Fruit fly (Drosophila melanogaster) whole organism, embryonic: Measurements from ENCODE around the gene CG9302.
A peak's percentile ranks its signal among the peaks of the same experiment; 100 is the strongest.

ENCODE experiments used
- Ada2b ChIP-seq: fragments of 200-800 bp; sonication (Bioruptor generic); IDR thresholded peaks from 2 replicates; pipeline ENCODE4 v1.3.6; 2022; ENCODE audit warnings: missing biosample characterization, missing genetic modification characterization
- Adf1 ChIP-seq: fragments of 200-800 bp; sonication (Bioruptor generic); IDR thresholded peaks from 2 replicates; pipeline ENCODE4 v1.3.6; 2022; ENCODE audit warnings: missing biosample characterization, missing genetic modification characterization
- Blimp-1 ChIP-seq: fragments of 200-800 bp; sonication (Bioruptor generic); optimal IDR thresholded peaks from 3 replicates; lab custom pipeline; 2018; ENCODE audit warnings: missing biosample characterization, missing genetic modification characterization, mild to moderate bottlenecking, moderate library complexity, missing genetic modification reagents
- CG13296 ChIP-seq: fragments of 200-800 bp; sonication (Bioruptor generic); optimal IDR thresholded peaks from 3 replicates; lab custom pipeline; 2018; ENCODE audit warnings: missing biosample characterization, mild to moderate bottlenecking, missing genetic modification characterization
- CG14860 ChIP-seq: fragments of 200-800 bp; sonication (Bioruptor generic); IDR thresholded peaks from 3 replicates; pipeline ENCODE4 v1.3.6; 2022; ENCODE audit warnings: missing biosample characterization, missing genetic modification characterization; ENCODE audit not compliant: partially characterized antibody
- CG14965 ChIP-seq: fragments of 200-800 bp; sonication (Bioruptor generic); optimal IDR thresholded peaks from 2 replicates; lab custom pipeline; 2016; ENCODE audit warnings: missing biosample characterization, missing genetic modification characterization, borderline replicate concordance
- CG1529 ChIP-seq: fragments of 200-800 bp; sonication (Bioruptor generic); optimal IDR thresholded peaks from 3 replicates; lab custom pipeline; 2018; ENCODE audit warnings: missing biosample characterization, missing genetic modification characterization
- CG1603 ChIP-seq: fragments of 200-800 bp; sonication (Bioruptor generic); optimal IDR thresholded peaks from 2 replicates; lab custom pipeline; 2019; ENCODE audit warnings: missing biosample characterization, mild to moderate bottlenecking, missing genetic modification characterization, moderate library complexity
- CG16813 ChIP-seq: fragments of 200-800 bp; sonication (Bioruptor generic); IDR thresholded peaks from 3 replicates; pipeline ENCODE4 v1.3.6; 2022; ENCODE audit warnings: missing biosample characterization, missing genetic modification characterization; ENCODE audit not compliant: partially characterized antibody
- CG18011 ChIP-seq: fragments of 200-800 bp; sonication (Bioruptor generic); optimal IDR thresholded peaks from 2 replicates; lab custom pipeline; 2017; ENCODE audit warnings: missing biosample characterization, missing genetic modification characterization, mild to moderate bottlenecking, moderate library complexity, missing genotype
- CG2116 ChIP-seq: fragments of 200-800 bp; sonication (Bioruptor generic); optimal IDR thresholded peaks from 3 replicates; lab custom pipeline; 2018; ENCODE audit warnings: missing biosample characterization, mild to moderate bottlenecking, missing genetic modification characterization
- CG2678 ChIP-seq: fragments of 200-800 bp; sonication (Bioruptor generic); optimal IDR thresholded peaks from 3 replicates; lab custom pipeline; 2019; ENCODE audit warnings: missing biosample characterization, mild to moderate bottlenecking, missing genetic modification characterization, moderate library complexity
- CG32772 ChIP-seq: fragments of 200-800 bp; sonication (Bioruptor generic); IDR thresholded peaks from 2 replicates; pipeline ENCODE4 v1.3.6; 2022; ENCODE audit warnings: missing biosample characterization, missing genetic modification characterization
- CG34376 ChIP-seq: fragments of 200-800 bp; sonication (Bioruptor generic); optimal IDR thresholded peaks from 2 replicates; lab custom pipeline; 2018; ENCODE audit warnings: missing biosample characterization, mild to moderate bottlenecking, missing genetic modification characterization
- CG5180 ChIP-seq: fragments of 200-800 bp; sonication (Bioruptor generic); optimal IDR thresholded peaks from 3 replicates; lab custom pipeline; 2017; ENCODE audit warnings: missing biosample characterization, missing genetic modification characterization, mild to moderate bottlenecking, moderate library complexity, missing genetic modification reagents
- CG7357 ChIP-seq: fragments of 200-800 bp; sonication (Bioruptor generic); IDR thresholded peaks from 3 replicates; pipeline ENCODE4 v1.3.6; 2022; ENCODE audit warnings: missing biosample characterization, missing genetic modification characterization
- CG9817 ChIP-seq: fragments of 200-800 bp; sonication (Bioruptor generic); optimal IDR thresholded peaks from 2 replicates; lab custom pipeline; 2018; ENCODE audit warnings: missing biosample characterization, mild to moderate bottlenecking, missing genetic modification characterization, moderate library complexity
- D19A ChIP-seq: fragments of 200-800 bp; optimal IDR thresholded peaks from 3 replicates; lab custom pipeline; 2019; ENCODE audit warnings: missing biosample characterization, mild to moderate bottlenecking, missing genetic modification characterization, moderate library complexity
- Doc3 ChIP-seq: fragments of 200-800 bp; sonication (Bioruptor generic); IDR thresholded peaks from 3 replicates; pipeline ENCODE4 v1.3.6; 2022; ENCODE audit warnings: missing biosample characterization, missing genetic modification characterization; ENCODE audit not compliant: partially characterized antibody
- Elba2 ChIP-seq: fragments of 200-800 bp; sonication (Bioruptor generic); optimal IDR thresholded peaks from 3 replicates; lab custom pipeline; 2016; ENCODE audit warnings: missing biosample characterization, missing genetic modification characterization
- Mad ChIP-seq: fragments of 200-800 bp; sonication (Bioruptor generic); optimal IDR thresholded peaks from 2 replicates; lab custom pipeline; 2016; ENCODE audit warnings: missing biosample characterization, missing genetic modification characterization
- Nf-YB ChIP-seq: fragments of 200-800 bp; sonication (Bioruptor generic); optimal IDR thresholded peaks from 3 replicates; lab custom pipeline; 2019; ENCODE audit warnings: missing biosample characterization, mild to moderate bottlenecking, missing genetic modification characterization, moderate library complexity
- NfI ChIP-seq: fragments of 200-800 bp; sonication (Bioruptor generic); optimal IDR thresholded peaks from 3 replicates; lab custom pipeline; 2018; ENCODE audit warnings: missing biosample characterization, mild to moderate bottlenecking, missing genetic modification characterization, moderate library complexity
- PHDP ChIP-seq: fragments of 200-800 bp; sonication (Bioruptor generic); optimal IDR thresholded peaks from 3 replicates; lab custom pipeline; 2018; ENCODE audit warnings: missing biosample characterization, mild to moderate bottlenecking, missing genetic modification characterization, moderate library complexity
- Spps ChIP-seq: fragments of 200-800 bp; sonication (Bioruptor generic); optimal IDR thresholded peaks from 2 replicates; lab custom pipeline; 2018; ENCODE audit warnings: missing biosample characterization, mild to moderate bottlenecking, missing genetic modification characterization
- Sry-δ ChIP-seq: fragments of 200-800 bp; sonication (Bioruptor generic); optimal IDR thresholded peaks from 2 replicates; lab custom pipeline; 2016; ENCODE audit warnings: missing biosample characterization, missing genetic modification characterization
- Ssrp ChIP-seq: fragments of 200-800 bp; sonication (Bioruptor generic); optimal IDR thresholded peaks from 2 replicates; lab custom pipeline; 2018; ENCODE audit warnings: missing biosample characterization, mild to moderate bottlenecking, missing genetic modification characterization, moderate library complexity
- Trl ChIP-seq, 3 experiments: fragments of >200 bp in 2 of 3; fragments of 200-800 bp in 1 of 3; sonication (Bioruptor generic) in 1 of 3; optimal IDR thresholded peaks; 2 replicates in 1 of 3; 3 replicates in 2 of 3; lab custom pipeline; 2016 to 2017; ENCODE audit warnings: missing biosample characterization in 1 of 3, missing genetic modification characterization in 1 of 3
- ap ChIP-seq: fragments of 200-800 bp; sonication (Bioruptor generic); IDR thresholded peaks from 2 replicates; pipeline ENCODE4 v1.3.6; 2022; ENCODE audit warnings: missing biosample characterization, missing genetic modification characterization
- bab2 ChIP-seq: fragments of 200-800 bp; sonication (Bioruptor generic); optimal IDR thresholded peaks from 2 replicates; lab custom pipeline; 2016; ENCODE audit warnings: missing biosample characterization, missing genetic modification characterization
- bbx ChIP-seq: fragments of 200-800 bp; sonication (Bioruptor generic); IDR thresholded peaks from 2 replicates; pipeline ENCODE4 v1.3.6; 2022; ENCODE audit warnings: missing biosample characterization, missing genetic modification characterization; ENCODE audit not compliant: partially characterized antibody
- cad ChIP-seq: fragments of >200 bp; optimal IDR thresholded peaks from 2 replicates; lab custom pipeline; 2017; ENCODE audit warnings: missing biosample characterization, missing genetic modification characterization
- gcm2 ChIP-seq: fragments of 200-800 bp; sonication (Bioruptor generic); optimal IDR thresholded peaks from 2 replicates; lab custom pipeline; 2016; ENCODE audit warnings: missing biosample characterization, missing genetic modification characterization
- lbe ChIP-seq: fragments of 200-800 bp; sonication (Bioruptor generic); optimal IDR thresholded peaks from 2 replicates; lab custom pipeline; 2016; ENCODE audit warnings: missing biosample characterization, mild to moderate bottlenecking, missing genetic modification characterization
- lov ChIP-seq, 2 experiments: fragments of 200-800 bp in 1 of 2; fragments of >200 bp in 1 of 2; sonication (Bioruptor generic) in 1 of 2; IDR thresholded peaks in 1 of 2; optimal IDR thresholded peaks in 1 of 2; 2 replicates in 1 of 2; 3 replicates in 1 of 2; pipeline versions ENCODE4 v1.3.6 to Lab custom; 2017 to 2022; ENCODE audit warnings: missing biosample characterization in 1 of 2, missing genetic modification characterization in 1 of 2
- maf-S ChIP-seq: fragments of 200-800 bp; sonication (Bioruptor generic); optimal IDR thresholded peaks from 2 replicates; lab custom pipeline; 2016; ENCODE audit warnings: missing biosample characterization, missing genetic modification characterization
- mirr ChIP-seq: fragments of 200-800 bp; sonication (Bioruptor generic); optimal IDR thresholded peaks from 3 replicates; lab custom pipeline; 2018; ENCODE audit warnings: missing biosample characterization, mild to moderate bottlenecking, missing genetic modification characterization
- otp ChIP-seq: fragments of 200-800 bp; sonication (Bioruptor generic); IDR thresholded peaks from 3 replicates; pipeline ENCODE4, ENCODE4 v1.3.6; 2022; ENCODE audit warnings: missing biosample characterization, missing genetic modification characterization
- row ChIP-seq: fragments of 200-800 bp; sonication (Bioruptor generic); IDR thresholded peaks from 3 replicates; pipeline ENCODE4 v1.3.6; 2022; ENCODE audit warnings: missing biosample characterization, missing genetic modification characterization
- sc ChIP-seq, 3 experiments: fragments of >200 bp in 2 of 3; fragments of 200-800 bp in 1 of 3; sonication (Bioruptor generic) in 1 of 3; optimal IDR thresholded peaks; 2 replicates in 2 of 3; 3 replicates in 1 of 3; lab custom pipeline; 2017; ENCODE audit warnings: mild to moderate bottlenecking in 1 of 3, missing biosample characterization in 1 of 3, missing genetic modification characterization in 1 of 3, missing genetic modification reagents in 1 of 3
- sd ChIP-seq: fragments of 200-800 bp; sonication (Bioruptor generic); optimal IDR thresholded peaks from 3 replicates; lab custom pipeline; 2018; ENCODE audit warnings: missing biosample characterization, mild to moderate bottlenecking, missing genetic modification characterization, moderate library complexity
- sens ChIP-seq: fragments of 200-800 bp; sonication (Bioruptor generic); peaks from one replicate; lab custom pipeline; 2016; ENCODE audit warnings: missing biosample characterization, missing genetic modification characterization
- sob ChIP-seq: fragments of 200-800 bp; sonication (Bioruptor generic); IDR thresholded peaks from 2 replicates; pipeline ENCODE4 v1.3.6; 2022; ENCODE audit warnings: missing biosample characterization, missing genetic modification characterization
- sug ChIP-seq: fragments of 200-800 bp; optimal IDR thresholded peaks from 2 replicates; lab custom pipeline; 2019; ENCODE audit warnings: missing biosample characterization, mild to moderate bottlenecking, missing genetic modification characterization, moderate library complexity
- trem ChIP-seq: fragments of 200-800 bp; optimal IDR thresholded peaks from 3 replicates; lab custom pipeline; 2019; ENCODE audit warnings: missing biosample characterization, mild to moderate bottlenecking, missing genetic modification characterization, moderate library complexity
- z ChIP-seq: fragments of 200-800 bp; sonication (Bioruptor generic); IDR thresholded peaks from 3 replicates; pipeline ENCODE4 v1.3.6; 2022; ENCODE audit warnings: missing biosample characterization, missing genetic modification characterization
- zen ChIP-seq: fragments of 200-800 bp; sonication (Bioruptor generic); optimal IDR thresholded peaks from 3 replicates; lab custom pipeline; 2018; ENCODE audit warnings: missing biosample characterization, mild to moderate bottlenecking, missing genetic modification characterization, moderate library complexity
- zfh1 ChIP-seq: fragments of 200-800 bp; sonication (Bioruptor generic); IDR thresholded peaks from 3 replicates; pipeline ENCODE4 v1.3.6; 2022; ENCODE audit warnings: missing biosample characterization, missing genetic modification characterization

CG9302 gene

DNA sequence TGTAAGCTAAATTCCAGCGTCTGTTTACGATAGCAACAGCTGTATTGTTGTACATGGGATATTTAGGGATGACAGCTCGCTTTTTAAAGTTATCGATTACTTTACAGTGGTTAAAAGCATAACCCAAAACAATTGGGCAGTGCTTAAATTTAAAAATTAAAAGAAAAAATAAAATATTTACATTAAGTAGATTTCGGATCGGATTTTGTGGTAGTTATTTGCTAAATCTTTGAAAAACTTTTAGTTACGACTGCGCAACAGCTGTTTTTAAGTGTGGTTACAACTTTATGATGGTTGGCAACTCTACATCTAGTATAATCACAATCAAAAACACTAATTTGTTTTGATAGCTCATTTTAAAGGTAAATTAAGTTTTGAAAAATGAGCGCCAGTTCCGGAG, 8.9 kb upstream of the CG9302 start, which contains the start of the genes Ing5 and CG7099 (continued):
- no peak for TF ChIP-seq sc (optimal IDR thresholded peaks at IDR 0.05; lab: Kevin White, UChicago)
- TF ChIP-seq sc (GFP tag; optimal IDR thresholded peaks at IDR 0.05; lab: Kevin White, UChicago): peak; percentile 93
- TF ChIP-seq Doc3: 0 out of 3 replicates have a peak, but pooled peaks have one; percentile 49
- peak; percentile 96 for TF ChIP-seq sug (tag; lab: Kevin White, UChicago)
- TF ChIP-seq Trl (optimal IDR thresholded peaks at IDR 0.05; lab: Kevin White, UChicago): no peak
- TF ChIP-seq Trl (GFP tag; optimal IDR thresholded peaks at IDR 0.05; lab: Kevin White, UChicago): peak; percentile 91
- TF ChIP-seq D19A: peak; percentile 89
- TF ChIP-seq CG5180: no peak
- no peak for TF ChIP-seq lov (optimal IDR thresholded peaks at IDR 0.05; lab: Kevin White, UChicago)
- peak; percentile 94 for TF ChIP-seq lov (GFP tag; IDR thresholded peaks at IDR 0.05; lab: Robert Waterston, UW)
- peak; percentile 95 for TF ChIP-seq sd (tag; lab: Kevin White, UChicago)
- peak; percentile 96 for TF ChIP-seq PHDP
- TF ChIP-seq CG2678: peak; percentile 96
- peak; percentile 91 for TF ChIP-seq gcm2 (GFP tag; lab: Kevin White, UChicago)
- peak; percentile 99 for TF ChIP-seq row (GFP tag; lab: Robert Waterston, UW)
- peak; percentile 98 for TF ChIP-seq sob (GFP tag; lab: Robert Waterston, UW)
- TF ChIP-seq CG9817: peak; percentile 97
- TF ChIP-seq CG7357 (GFP tag; lab: Robert Waterston, UW): peak; percentile 89
- TF ChIP-seq Spps: peak; percentile 92
- TF ChIP-seq trem (tag; lab: Kevin White, UChicago): peak; percentile 95
- TF ChIP-seq bab2 (GFP tag; lab: Kevin White, UChicago): peak; percentile 94
- peak; percentile 83 for TF ChIP-seq Nf-YB
- TF ChIP-seq CG32772: peak; percentile 97
- TF ChIP-seq Ssrp: peak; percentile 97
- peak; percentile 91 for TF ChIP-seq mirr (GFP tag; lab: Kevin White, UChicago)
- TF ChIP-seq Blimp-1: peak; percentile 94
- peak; percentile 99 for TF ChIP-seq sens (GFP tag; lab: Kevin White, UChicago)
- peak; percentile 72 for TF ChIP-seq Adf1 (GFP tag; lab: Robert Waterston, UW)
- peak; percentile 95 for TF ChIP-seq lbe (GFP tag; lab: Kevin White, UChicago)
- TF ChIP-seq CG34376 (GFP tag; lab: Kevin White, UChicago): peak; percentile 88
- peak; percentile 97 for TF ChIP-seq otp
- peak; percentile 62 for TF ChIP-seq CG16813 (GFP tag; lab: Robert Waterston, UW)
- peak; percentile 97 for TF ChIP-seq zfh1 (GFP tag; lab: Robert Waterston, UW)
- peak; percentile 98 for TF ChIP-seq Ada2b (GFP tag; lab: Robert Waterston, UW)
- no peak for TF ChIP-seq CG14965 (GFP tag; lab: Kevin White, UChicago)
- TF ChIP-seq CG18011: peak; percentile 87
- TF ChIP-seq CG1603 (tag; lab: Kevin White, UChicago): peak; percentile 65
- peak; percentile 91 for TF ChIP-seq CG1529 (GFP tag; lab: Kevin White, UChicago)
- TF ChIP-seq CG14860: peak; percentile 62; the same call in 2 of the 3 replicates
- peak; percentile 83 for TF ChIP-seq Sry-δ (GFP tag; lab: Kevin White, UChicago)
- TF ChIP-seq bbx (GFP tag; lab: Robert Waterston, UW): peak; percentile 53
- TF ChIP-seq Mad (GFP tag; lab: Kevin White, UChicago): peak; percentile 96
- TF ChIP-seq zen: peak; percentile 97
- TF ChIP-seq Elba2: peak; percentile 79
- peak; percentile 94 for TF ChIP-seq CG13296 (GFP tag; lab: Kevin White, UChicago)
- TF ChIP-seq ap: peak; percentile 92
- TF ChIP-seq NfI: peak; percentile 97
- TF ChIP-seq z (GFP tag; lab: Robert Waterston, UW): peak; percentile 49; the same call in 1 of the 3 replicates
- peak; percentile 89 for TF ChIP-seq CG2116 (GFP tag; lab: Kevin White, UChicago)
- peak; percentile 91 for TF ChIP-seq maf-S (GFP tag; lab: Kevin White, UChicago)
- no peak for TF ChIP-seq cad (GFP tag; lab: Kevin White, UChicago)
